Fruit fly (Drosophila melanogaster): ENCODE data around the gene CG4572.

The CG4572 gene

dm6 chr3R:19830973-19831372 is 33.2 kb downstream of the CG4572 start (continued):
- TF ChIP-seq stwl (tag; optimal IDR thresholded peaks at IDR 0.05) = no peak
- TF ChIP-seq CG12744 (GFP tag; optimal IDR thresholded peaks at IDR 0.05) = no peak
- peak; percentile 31 for TF ChIP-seq ems (GFP tag; optimal IDR thresholded peaks at IDR 0.05)
- TF ChIP-seq btn (GFP tag; optimal IDR thresholded peaks at IDR 0.05) = no peak
- TF ChIP-seq CG30020 (tag; optimal IDR thresholded peaks at IDR 0.05) = no peak
- TF ChIP-seq so (GFP tag; IDR thresholded peaks at IDR 0.05) = 0 out of 3 replicates have a peak, but pooled peaks have one; percentile 56
- peak; percentile 67; the same call in 1 of the 3 replicates for TF ChIP-seq ken (GFP tag; IDR thresholded peaks at IDR 0.05)
- TF ChIP-seq lbe (GFP tag; optimal IDR thresholded peaks at IDR 0.05) = no peak
- peak; percentile 18 for TF ChIP-seq Hr3 (GFP tag; optimal IDR thresholded peaks at IDR 0.05)
- TF ChIP-seq CG11695 (GFP tag; IDR thresholded peaks at IDR 0.05) = peak; percentile 69; the same call in 1 of the 3 replicates
- peak; percentile 54 for TF ChIP-seq HHEX (GFP tag; optimal IDR thresholded peaks at IDR 0.05)
- peak; percentile 40; the same call in 1 of the 2 replicates for TF ChIP-seq chm (GFP tag; IDR thresholded peaks at IDR 0.05)
- peak; percentile 72 for TF ChIP-seq Fer3 (tag; optimal IDR thresholded peaks at IDR 0.05)
- TF ChIP-seq lilli (GFP tag; optimal IDR thresholded peaks at IDR 0.05) = peak; percentile 56
- no peak for TF ChIP-seq Usf (GFP tag; optimal IDR thresholded peaks at IDR 0.05)
- TF ChIP-seq onecut (GFP tag; IDR thresholded peaks at IDR 0.05) = peak; percentile 25
- TF ChIP-seq CG7556 (GFP tag; optimal IDR thresholded peaks at IDR 0.05) = peak; percentile 77
- peak; percentile 7 for TF ChIP-seq CG8359 (GFP tag; optimal IDR thresholded peaks at IDR 0.05; ENCODE audit: borderline replicate concordance)
- TF ChIP-seq amos (GFP tag; IDR thresholded peaks at IDR 0.05; ENCODE audit: partially characterized antibody) = no peak
- peak; percentile 53 for TF ChIP-seq B-H1 (GFP tag; IDR thresholded peaks at IDR 0.05)
- TF ChIP-seq run (tag; optimal IDR thresholded peaks at IDR 0.05) = peak; percentile 51
- TF ChIP-seq CG8290 (GFP tag; optimal IDR thresholded peaks at IDR 0.05) = no peak
- TF ChIP-seq CG8290 (tag; optimal IDR thresholded peaks at IDR 0.05) = peak in 1 of 2 experiments; percentile 61
- no peak for TF ChIP-seq cato (GFP tag; optimal IDR thresholded peaks at IDR 0.05; ENCODE audit: borderline replicate concordance)
- TF ChIP-seq CG7987 (GFP tag; optimal IDR thresholded peaks at IDR 0.05) = no peak
- TF ChIP-seq caup (GFP tag; optimal IDR thresholded peaks at IDR 0.05; ENCODE audit: severe bottlenecking) = peak; percentile 28
- no peak for TF ChIP-seq ac (GFP tag; optimal IDR thresholded peaks at IDR 0.05)
- TF ChIP-seq gfzf (GFP tag; optimal IDR thresholded peaks at IDR 0.05) = no peak
- no peak for TF ChIP-seq ab (GFP tag; optimal IDR thresholded peaks at IDR 0.05)
- TF ChIP-seq tna (GFP tag; IDR thresholded peaks at IDR 0.05; ENCODE audit: partially characterized antibody) = no peak
- TF ChIP-seq sisA (GFP tag; IDR thresholded peaks at IDR 0.05) = no peak
- no peak for TF ChIP-seq nerfin-2 (GFP tag; IDR thresholded peaks at IDR 0.05; ENCODE audit: partially characterized antibody)
- peak; percentile 62 for TF ChIP-seq Med (GFP tag)
- TF ChIP-seq grau (tag; optimal IDR thresholded peaks at IDR 0.05) = peak; percentile 72
- TF ChIP-seq Trl (optimal IDR thresholded peaks at IDR 0.05) = no peak
- TF ChIP-seq Trl (GFP tag; optimal IDR thresholded peaks at IDR 0.05) = peak; percentile 36
- TF ChIP-seq insv (GFP tag; optimal IDR thresholded peaks at IDR 0.05) = no peak
- TF ChIP-seq CG1024 (GFP tag; IDR thresholded peaks at IDR 0.05) = no peak
- no peak for TF ChIP-seq cad (GFP tag; optimal IDR thresholded peaks at IDR 0.05)
- TF ChIP-seq CG34224 (GFP tag; IDR thresholded peaks at IDR 0.05; ENCODE audit: partially characterized antibody) = no peak
- no peak for TF ChIP-seq Poxn (GFP tag; IDR thresholded peaks at IDR 0.05)
- no peak for TF ChIP-seq unc-4 (GFP tag; IDR thresholded peaks at IDR 0.05; ENCODE audit: partially characterized antibody)
- peak; percentile 46 to 60 for TF ChIP-seq Pdp1 (GFP tag; optimal IDR thresholded peaks at IDR 0.05)
- peak; percentile 43 for TF ChIP-seq CG1602 (GFP tag; optimal IDR thresholded peaks at IDR 0.05)
- peak; percentile 55 for TF ChIP-seq CG17385 (GFP tag; optimal IDR thresholded peaks at IDR 0.05)
- TF ChIP-seq Hmr (GFP tag; optimal IDR thresholded peaks at IDR 0.05) = peak; percentile 74
- no peak for TF ChIP-seq MBD-R2 (GFP tag; IDR thresholded peaks at IDR 0.05)
- TF ChIP-seq Bdp1 (GFP tag; optimal IDR thresholded peaks at IDR 0.05) = no peak
- no peak for TF ChIP-seq prd (optimal IDR thresholded peaks at IDR 0.05)
- peak; percentile 68 for TF ChIP-seq prd (GFP tag; IDR thresholded peaks at IDR 0.05)
- TF ChIP-seq CG6689 (GFP tag; IDR thresholded peaks at IDR 0.05) = peak; percentile 77
- TF ChIP-seq CG10543 (GFP tag; optimal IDR thresholded peaks at IDR 0.05) = no peak
